Worm (Caenorhabditis elegans) whole organism, L2 larva: ENCODE data around the gene unc-68.
A peak's percentile ranks its signal among the peaks of the same experiment; 100 is the strongest.

Experiments
- F13H6.1 ChIP-seq: sonication (generic microtip); optimal IDR thresholded peaks from 2 replicates; lab custom pipeline; 2016; ENCODE audit warnings: missing genetic modification characterization, missing compliant biosample characterization
- R02D3.7 ChIP-seq: fragments of 150-350 bp; optimal IDR thresholded peaks from 2 replicates; lab custom pipeline; 2014; ENCODE audit warnings: missing biosample characterization, missing genetic modification characterization
- ZK546.5 ChIP-seq: sonication (generic microtip); optimal IDR thresholded peaks from 2 replicates; lab custom pipeline; 2017; ENCODE audit warnings: missing biosample characterization, missing genetic modification characterization
- alr-1 ChIP-seq: fragments of 150-350 bp; optimal IDR thresholded peaks from 2 replicates; lab custom pipeline; 2014; ENCODE audit warnings: missing biosample characterization, missing genetic modification characterization
- aly-2 ChIP-seq: fragments of 150-350 bp; optimal IDR thresholded peaks from 2 replicates; lab custom pipeline; 2014; ENCODE audit warnings: missing biosample characterization, missing genetic modification characterization
- ama-1 ChIP-seq: fragments of 150-350 bp; optimal IDR thresholded peaks from 2 replicates; lab custom pipeline; 2018; ENCODE audit warnings: inconsistent platforms
- blmp-1 ChIP-seq: sonication (generic microtip); optimal IDR thresholded peaks from 2 replicates; lab custom pipeline; 2017; ENCODE audit warnings: missing genetic modification characterization, mild to moderate bottlenecking, missing compliant biosample characterization, antibody characterized with exemption, moderate library complexity; ENCODE audit not compliant: insufficient read depth
- ceh-16 ChIP-seq: fragments of 150-350 bp; optimal IDR thresholded peaks from 2 replicates; lab custom pipeline; 2014; ENCODE audit warnings: missing biosample characterization, missing genetic modification characterization
- crh-2 ChIP-seq: sonication (generic microtip); optimal IDR thresholded peaks from 2 replicates; lab custom pipeline; 2017; ENCODE audit warnings: missing biosample characterization, missing genetic modification characterization
- egl-27 ChIP-seq: sonication (generic microtip); optimal IDR thresholded peaks from 3 replicates; lab custom pipeline; 2017; ENCODE audit warnings: missing biosample characterization, missing genetic modification reagents, missing genetic modification characterization
- elt-3 ChIP-seq: sonication (generic microtip); optimal IDR thresholded peaks from 2 replicates; lab custom pipeline; 2017; ENCODE audit warnings: missing biosample characterization, missing genetic modification characterization
- fos-1 ChIP-seq: fragments of 150-350 bp; optimal IDR thresholded peaks from 2 replicates; lab custom pipeline; 2014; ENCODE audit warnings: missing biosample characterization, missing genetic modification characterization
- gmeb-1 ChIP-seq: fragments of 150-350 bp; optimal IDR thresholded peaks from 2 replicates; lab custom pipeline; 2014; ENCODE audit warnings: missing biosample characterization, missing genetic modification characterization
- lin-11 ChIP-seq: fragments of 150-350 bp; sonication (generic microtip); optimal IDR thresholded peaks from 2 replicates; lab custom pipeline; 2014; ENCODE audit warnings: missing biosample characterization, missing genetic modification characterization, inconsistent platforms, mixed read lengths
- lin-13 ChIP-seq: fragments of 150-350 bp; optimal IDR thresholded peaks from 2 replicates; lab custom pipeline; 2014; ENCODE audit warnings: missing biosample characterization, missing genetic modification reagents, missing genetic modification characterization
- lsy-2 ChIP-seq, 2 experiments: fragments of 150-350 bp in 1 of 2; sonication (generic microtip) in 1 of 2; optimal IDR thresholded peaks; 2 replicates each; lab custom pipeline; 2014 to 2017; ENCODE audit warnings: missing biosample characterization in 2 of 2, missing genetic modification characterization in 2 of 2
- mab-5 ChIP-seq: fragments of 150-350 bp; optimal IDR thresholded peaks from 2 replicates; lab custom pipeline; 2014; ENCODE audit warnings: missing biosample characterization, missing genetic modification characterization
- mdl-1 ChIP-seq, 2 experiments: fragments of 150-350 bp in 1 of 2; sonication (generic microtip) in 1 of 2; optimal IDR thresholded peaks; 2 replicates each; lab custom pipeline; 2017; ENCODE audit warnings: missing biosample characterization in 2 of 2, missing genetic modification characterization in 2 of 2
- nhr-10 ChIP-seq: sonication (generic microtip); optimal IDR thresholded peaks from 2 replicates; lab custom pipeline; 2017; ENCODE audit warnings: missing biosample characterization, missing genetic modification characterization
- nhr-11 ChIP-seq: fragments of 150-350 bp; optimal IDR thresholded peaks from 2 replicates; lab custom pipeline; 2014; ENCODE audit warnings: missing biosample characterization, missing genetic modification characterization
- nhr-129 ChIP-seq: fragments of 150-350 bp; optimal IDR thresholded peaks from 2 replicates; lab custom pipeline; 2014; ENCODE audit warnings: missing biosample characterization, missing genetic modification characterization
- nhr-21 ChIP-seq: fragments of 150-350 bp; optimal IDR thresholded peaks from 2 replicates; lab custom pipeline; 2014; ENCODE audit warnings: missing biosample characterization, missing genetic modification characterization
- nhr-237 ChIP-seq: fragments of 150-350 bp; optimal IDR thresholded peaks from 2 replicates; lab custom pipeline; 2014; ENCODE audit warnings: missing biosample characterization, missing genetic modification characterization
- nhr-25 ChIP-seq: fragments of 150-350 bp; sonication (generic microtip); optimal IDR thresholded peaks from 3 replicates; lab custom pipeline; 2014; ENCODE audit warnings: missing biosample characterization, missing genetic modification characterization
- nhr-6 ChIP-seq: fragments of 150-350 bp; optimal IDR thresholded peaks from 2 replicates; lab custom pipeline; 2014; ENCODE audit warnings: missing biosample characterization, missing genetic modification characterization
- peb-1 ChIP-seq: fragments of 150-350 bp; optimal IDR thresholded peaks from 2 replicates; lab custom pipeline; 2014; ENCODE audit warnings: missing biosample characterization, missing genetic modification characterization
- sma-9 ChIP-seq, 2 experiments: fragments of 150-350 bp in 1 of 2; sonication (generic microtip) in 1 of 2; optimal IDR thresholded peaks; 2 replicates each; lab custom pipeline; 2014 to 2016; ENCODE audit warnings: missing genetic modification characterization in 2 of 2, mild to moderate bottlenecking in 1 of 2, missing biosample characterization in 1 of 2, missing compliant biosample characterization in 1 of 2, missing genetic modification reagents in 1 of 2, moderate library complexity in 1 of 2
- unc-39 ChIP-seq: fragments of 150-350 bp; optimal IDR thresholded peaks from 2 replicates; lab custom pipeline; 2014; ENCODE audit warnings: missing biosample characterization, missing genetic modification characterization
- unc-55 ChIP-seq: fragments of 150-350 bp; sonication (generic microtip); optimal IDR thresholded peaks from 3 replicates; lab custom pipeline; 2014; ENCODE audit warnings: missing biosample characterization, missing genetic modification reagents, missing genetic modification characterization
- unc-62 ChIP-seq: fragments of 150-350 bp; optimal IDR thresholded peaks from 2 replicates; lab custom pipeline; 2014; ENCODE audit warnings: missing biosample characterization, missing genetic modification reagents, missing genetic modification characterization
- zag-1 ChIP-seq: fragments of 150-350 bp; optimal IDR thresholded peaks from 2 replicates; lab custom pipeline; 2014; ENCODE audit warnings: missing biosample characterization, missing genetic modification characterization
- ztf-1 ChIP-seq: fragments of 200-800 bp; sonication (Bioruptor generic); conservative IDR thresholded peaks from 2 replicates; pipeline ENCODE4 v1.3.6; 2022; ENCODE audit warnings: missing genetic modification characterization, missing compliant biosample characterization
- ztf-11 ChIP-seq: sonication (generic microtip); optimal IDR thresholded peaks from 2 replicates; lab custom pipeline; 2017; ENCODE audit warnings: missing biosample characterization, missing genetic modification characterization
- ztf-4 ChIP-seq: fragments of 150-350 bp; optimal IDR thresholded peaks from 2 replicates; lab custom pipeline; 2014; ENCODE audit warnings: missing biosample characterization, missing genetic modification characterization

unc-68 gene

ce11 chrV:6928938-6929337, at the start of gene unc-68:
Gene unc-68, minus strand, starts transcription at chrV:6929038.
- TF ChIP-seq nhr-129 (tag; lab: Kevin White, UChicago) (no peak), ztf-11 (tag; lab: Kevin White, UChicago) (no peak), nhr-11 (no peak), nhr-10 (no peak), unc-55 (GFP tag; lab: Kevin White, UChicago) (no peak)

ce11 chrV:6976047-6976446, 47.2 kb upstream of the unc-68 start, which contains the start of gene srx-16:
Gene srx-16, plus strand, starts transcription at chrV:6976347.
- TF ChIP-seq ztf-4 (tag; lab: Kevin White, UChicago) (no peak), nhr-21 (tag; lab: Kevin White, UChicago) (no peak)

ce11 chrV:6971567-6971966, 42.7 kb upstream of the unc-68 start, which contains the start of gene srx-59:
Gene srx-59, plus strand, starts transcription at chrV:6971867.
- TF ChIP-seq nhr-6 = no peak
- no peak for TF ChIP-seq lin-13 (GFP tag; lab: Kevin White, UChicago)
- TF ChIP-seq gmeb-1 (tag; lab: Kevin White, UChicago) = no peak
- no peak for TF ChIP-seq R02D3.7 (tag; lab: Kevin White, UChicago)
- no peak for TF ChIP-seq elt-3 (tag; lab: Kevin White, UChicago)
- TF ChIP-seq nhr-237 (tag; lab: Kevin White, UChicago) = no peak
- TF ChIP-seq nhr-25 = no peak
- no peak for TF ChIP-seq ztf-4 (tag; lab: Kevin White, UChicago)
- TF ChIP-seq nhr-21 (tag; lab: Kevin White, UChicago) = no peak
- no peak for TF ChIP-seq ztf-11 (tag; lab: Kevin White, UChicago)
- TF ChIP-seq ceh-16 (tag; lab: Kevin White, UChicago) = no peak
- no peak for TF ChIP-seq ama-1 (lab: Kevin White, UChicago)
- TF ChIP-seq alr-1 (tag; lab: Kevin White, UChicago) = no peak
- no peak for TF ChIP-seq lsy-2 (tag; optimal IDR thresholded peaks at IDR 0.05; lab: Kevin White, UChicago)
- TF ChIP-seq fos-1 = no peak
- TF ChIP-seq F13H6.1 (tag; lab: Kevin White, UChicago) = no peak
- TF ChIP-seq ZK546.5 (tag; lab: Kevin White, UChicago) = no peak
- no peak for TF ChIP-seq zag-1 (tag; lab: Kevin White, UChicago)
- no peak for TF ChIP-seq mdl-1 (tag; optimal IDR thresholded peaks at IDR 0.05; lab: Kevin White, UChicago)

DNA sequence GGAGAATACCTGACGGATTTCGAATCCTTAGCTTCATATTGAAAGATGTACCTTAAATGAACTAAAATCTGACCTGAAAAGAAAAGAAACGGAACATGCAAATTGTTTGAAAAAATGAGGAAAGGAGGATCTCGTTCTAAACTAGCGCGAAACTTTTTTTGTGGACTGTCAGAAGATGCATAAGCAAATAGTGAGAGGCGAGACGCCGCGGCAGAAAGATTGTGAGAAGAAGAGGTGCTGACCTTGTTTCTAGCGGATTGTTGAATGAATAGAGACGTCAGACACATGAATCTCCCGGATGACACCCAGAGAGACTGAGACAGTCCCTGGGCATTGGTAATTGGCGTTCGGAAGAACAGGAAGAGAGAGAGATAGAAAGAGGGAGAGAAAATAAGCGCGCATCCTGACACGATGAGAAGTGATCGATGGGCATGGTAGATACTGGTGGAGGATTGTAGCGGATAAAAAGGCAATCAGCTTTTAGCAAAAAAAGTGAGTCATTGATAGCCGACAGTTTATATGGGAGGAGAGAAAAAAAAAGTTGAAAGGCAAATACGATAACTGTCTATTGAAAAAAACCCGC, 41.2 kb upstream of the unc-68 start, which contains the start of gene ptr-15:
TSS of gene ptr-15 (minus strand) at position 51 of the 583 bp plus-strand sequence.
- TF ChIP-seq unc-62 (GFP tag; lab: Kevin White, UChicago) (no peak), sma-9 (GFP tag; optimal IDR thresholded peaks at IDR 0.05; lab: Kevin White, UChicago) (no peak), sma-9 (tag; optimal IDR thresholded peaks at IDR 0.05; lab: Kevin White, UChicago) (no peak), fos-1 (peak; percentile 10), R02D3.7 (tag; lab: Kevin White, UChicago) (no peak), crh-2 (no peak), peb-1 (peak; percentile 30), mab-5 (tag; lab: Kevin White, UChicago) (no peak), aly-2 (tag; lab: Kevin White, UChicago) (no peak), nhr-21 (tag; lab: Kevin White, UChicago) (peak; percentile 24), lin-11 (no peak)

DNA sequence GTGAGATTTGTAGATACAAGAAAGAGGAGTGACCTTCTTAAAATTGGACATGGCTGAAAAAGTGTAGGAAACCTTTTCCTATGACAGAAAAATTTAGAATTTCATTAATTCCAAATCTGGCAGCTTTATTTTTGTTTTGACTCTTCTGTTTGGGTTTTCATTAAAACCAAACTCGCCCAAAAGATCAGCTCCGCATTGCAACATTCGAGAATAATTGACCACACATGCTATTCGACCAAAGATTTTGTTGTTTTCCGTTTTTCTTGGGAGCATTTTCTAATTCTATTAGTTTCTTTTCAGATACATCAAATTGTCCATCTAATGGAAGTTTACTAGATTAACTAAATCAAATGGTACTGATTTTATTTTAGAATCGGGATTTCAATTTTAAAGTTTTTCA, 27.4 kb upstream of the unc-68 start, which contains the start of gene mec-1:
TSS of gene mec-1 (plus strand) at position 301 of the 400 bp plus-strand sequence.
- TF ChIP-seq mdl-1 (tag; optimal IDR thresholded peaks at IDR 0.05; lab: Kevin White, UChicago) = no peak
- no peak for TF ChIP-seq egl-27 (tag; lab: Kevin White, UChicago)
- TF ChIP-seq nhr-10 = no peak
- TF ChIP-seq blmp-1 (tag; lab: Kevin White, UChicago) = no peak
- TF ChIP-seq lin-11 = no peak
- no peak for TF ChIP-seq ztf-1 (GFP tag; lab: Robert Waterston, UW)
- TF ChIP-seq ceh-16 (tag; lab: Kevin White, UChicago) = no peak
- TF ChIP-seq ama-1 (lab: Kevin White, UChicago) = no peak
- TF ChIP-seq unc-39 (tag; lab: Kevin White, UChicago) = no peak
